Worm (Caenorhabditis elegans) whole organism, L3 larva: ENCODE results near the gene Y6E2A.5.

Source experiments
- R02D3.7 ChIP-seq: fragments of 150-350 bp; optimal IDR thresholded peaks from 2 replicates; lab custom pipeline; 2014; ENCODE audit warnings: missing biosample characterization, missing genetic modification characterization
- ZK546.5 ChIP-seq: sonication (generic microtip); optimal IDR thresholded peaks from 2 replicates; lab custom pipeline; 2017; ENCODE audit warnings: missing biosample characterization, missing genetic modification characterization
- aly-2 ChIP-seq: fragments of 150-350 bp; optimal IDR thresholded peaks from 2 replicates; lab custom pipeline; 2014; ENCODE audit warnings: missing biosample characterization, missing genetic modification characterization
- ama-1 ChIP-seq: fragments of 150-350 bp; optimal IDR thresholded peaks from 2 replicates; lab custom pipeline; 2018
- ceh-82 ChIP-seq: fragments of 150-350 bp; optimal IDR thresholded peaks from 2 replicates; lab custom pipeline; 2014; ENCODE audit warnings: missing biosample characterization, missing genetic modification characterization
- ceh-9 ChIP-seq: sonication (generic microtip); optimal IDR thresholded peaks from 2 replicates; lab custom pipeline; 2018; ENCODE audit warnings: missing biosample characterization, missing genetic modification characterization
- egl-27 ChIP-seq: sonication (generic microtip); optimal IDR thresholded peaks from 4 replicates; lab custom pipeline; 2017; ENCODE audit warnings: missing biosample characterization, missing genetic modification reagents, missing genetic modification characterization
- egl-5 ChIP-seq: fragments of 150-350 bp; optimal IDR thresholded peaks from 2 replicates; lab custom pipeline; 2017; ENCODE audit warnings: missing biosample characterization, missing genetic modification reagents, missing genetic modification characterization, inconsistent platforms
- elt-1 ChIP-seq: fragments of 150-350 bp; optimal IDR thresholded peaks from 2 replicates; lab custom pipeline; 2014; ENCODE audit warnings: missing biosample characterization, missing genetic modification characterization
- elt-2 ChIP-seq: sonication (generic microtip); optimal IDR thresholded peaks from 2 replicates; lab custom pipeline; 2016; ENCODE audit warnings: missing genetic modification reagents, mild to moderate bottlenecking, missing genetic modification characterization, missing compliant biosample characterization
- elt-3 ChIP-seq, 3 experiments: fragments of 150-350 bp in 1 of 3; sonication (generic microtip) in 2 of 3; optimal IDR thresholded peaks; 2 replicates in 2 of 3; 4 replicates in 1 of 3; lab custom pipeline; 2014 to 2017; ENCODE audit warnings: missing biosample characterization in 3 of 3, missing genetic modification characterization in 3 of 3
- eor-1 ChIP-seq, 2 experiments: fragments of 150-350 bp; optimal IDR thresholded peaks; 2 replicates each; lab custom pipeline; 2014 to 2018; ENCODE audit warnings: missing biosample characterization in 2 of 2, missing genetic modification characterization in 2 of 2
- fkh-10 ChIP-seq: sonication (generic microtip); optimal IDR thresholded peaks from 2 replicates; lab custom pipeline; 2017; ENCODE audit warnings: missing biosample characterization, missing genetic modification reagents, missing genetic modification characterization
- fkh-2 ChIP-seq: fragments of 150-350 bp; optimal IDR thresholded peaks from 2 replicates; lab custom pipeline; 2014; ENCODE audit warnings: missing biosample characterization, missing genetic modification reagents, missing genetic modification characterization
- fos-1 ChIP-seq: fragments of 150-350 bp; optimal IDR thresholded peaks from 2 replicates; lab custom pipeline; 2014; ENCODE audit warnings: missing biosample characterization, missing genetic modification characterization
- hmg-11 ChIP-seq: sonication (generic microtip); optimal IDR thresholded peaks from 2 replicates; lab custom pipeline; 2016; ENCODE audit warnings: missing genetic modification characterization, missing compliant biosample characterization
- jun-1 ChIP-seq: fragments of 150-350 bp; optimal IDR thresholded peaks from 2 replicates; lab custom pipeline; 2014; ENCODE audit warnings: missing biosample characterization, missing genetic modification reagents, missing genetic modification characterization
- lin-15B ChIP-seq: fragments of 150-350 bp; optimal IDR thresholded peaks from 2 replicates; lab custom pipeline; 2014; ENCODE audit warnings: missing biosample characterization, missing genetic modification characterization
- lin-39 ChIP-seq: fragments of 150-350 bp; optimal IDR thresholded peaks from 2 replicates; lab custom pipeline; 2018; ENCODE audit warnings: missing biosample characterization, missing genetic modification reagents, missing genetic modification characterization
- mdl-1 ChIP-seq: fragments of 150-350 bp; optimal IDR thresholded peaks from 2 replicates; lab custom pipeline; 2014; ENCODE audit warnings: missing biosample characterization, missing genetic modification characterization
- mml-1 ChIP-seq: fragments of 150-350 bp; sonication (generic microtip); optimal IDR thresholded peaks from 3 replicates; lab custom pipeline; 2014; ENCODE audit warnings: missing biosample characterization, missing genetic modification characterization
- nfya-1 ChIP-seq: sonication (generic microtip); optimal IDR thresholded peaks from 2 replicates; lab custom pipeline; 2017; ENCODE audit warnings: missing genetic modification characterization, mild to moderate bottlenecking, missing compliant biosample characterization, antibody characterized with exemption, moderate library complexity; ENCODE audit not compliant: insufficient read depth
- nhr-11 ChIP-seq: fragments of 150-350 bp; optimal IDR thresholded peaks from 2 replicates; lab custom pipeline; 2014; ENCODE audit warnings: missing biosample characterization, missing genetic modification characterization
- nhr-12 ChIP-seq: fragments of 150-350 bp; optimal IDR thresholded peaks from 2 replicates; lab custom pipeline; 2014; ENCODE audit warnings: missing biosample characterization, missing genetic modification characterization
- nhr-23 ChIP-seq: fragments of 150-350 bp; optimal IDR thresholded peaks from 2 replicates; lab custom pipeline; 2014; ENCODE audit warnings: missing biosample characterization, missing genetic modification reagents, missing genetic modification characterization
- nhr-237 ChIP-seq: fragments of 150-350 bp; optimal IDR thresholded peaks from 2 replicates; lab custom pipeline; 2014; ENCODE audit warnings: missing biosample characterization, missing genetic modification characterization
- nhr-25 ChIP-seq: sonication (generic microtip); optimal IDR thresholded peaks from 2 replicates; lab custom pipeline; 2017; ENCODE audit warnings: missing biosample characterization, missing genetic modification characterization
- nhr-43 ChIP-seq: sonication (generic microtip); optimal IDR thresholded peaks from 2 replicates; lab custom pipeline; 2016; ENCODE audit warnings: mild to moderate bottlenecking, missing genetic modification characterization, missing compliant biosample characterization; ENCODE audit not compliant: poor library complexity, severe bottlenecking
- nhr-67 ChIP-seq: fragments of 150-350 bp; optimal IDR thresholded peaks from 2 replicates; lab custom pipeline; 2014; ENCODE audit warnings: missing biosample characterization, missing genetic modification characterization
- nhr-76 ChIP-seq: fragments of 150-350 bp; sonication (generic microtip); optimal IDR thresholded peaks from 5 replicates; lab custom pipeline; 2014; ENCODE audit warnings: missing biosample characterization, missing genetic modification characterization
- nhr-77 ChIP-seq: fragments of 150-350 bp; optimal IDR thresholded peaks from 2 replicates; lab custom pipeline; 2014; ENCODE audit warnings: missing biosample characterization, missing genetic modification characterization
- pha-4 ChIP-seq: fragments of 150-350 bp; optimal IDR thresholded peaks from 2 replicates; lab custom pipeline; 2014; ENCODE audit warnings: missing biosample characterization, missing genetic modification reagents, missing genetic modification characterization
- sea-2 ChIP-seq: fragments of 150-350 bp; sonication (generic microtip); optimal IDR thresholded peaks from 4 replicates; lab custom pipeline; 2014; ENCODE audit warnings: missing biosample characterization, missing genetic modification reagents, missing genetic modification characterization
- skn-1 ChIP-seq: fragments of 150-350 bp; optimal IDR thresholded peaks from 2 replicates; lab custom pipeline; 2014; ENCODE audit warnings: missing biosample characterization, missing genetic modification characterization
- snpc-4 ChIP-seq: fragments of 150-350 bp; optimal IDR thresholded peaks from 2 replicates; lab custom pipeline; 2014; ENCODE audit warnings: missing biosample characterization, missing genetic modification characterization
- tbx-2 ChIP-seq: sonication (generic microtip); optimal IDR thresholded peaks from 2 replicates; lab custom pipeline; 2016; ENCODE audit warnings: mild to moderate bottlenecking, missing genetic modification characterization, missing compliant biosample characterization
- unc-39 ChIP-seq: sonication (generic microtip); optimal IDR thresholded peaks from 4 replicates; lab custom pipeline; 2017; ENCODE audit warnings: missing biosample characterization, missing genetic modification characterization
- ztf-11 ChIP-seq: fragments of 150-350 bp; optimal IDR thresholded peaks from 2 replicates; lab custom pipeline; 2014; ENCODE audit warnings: missing biosample characterization, missing genetic modification characterization
- ztf-4 ChIP-seq: fragments of 150-350 bp; optimal IDR thresholded peaks from 2 replicates; lab custom pipeline; 2014; ENCODE audit warnings: missing biosample characterization, missing genetic modification characterization

Y6E2A.5 gene

ce11 chrV:15699799-15700198, 18.7 kb downstream of the Y6E2A.5 start, which contains the start of gene nhr-199:
Gene nhr-199 (minus strand): TSS chrV:15699899.
- TF ChIP-seq ztf-11 (tag; lab: Kevin White, UChicago): no peak
- no peak for TF ChIP-seq nhr-12 (tag; lab: Kevin White, UChicago)
- no peak for TF ChIP-seq ceh-9 (tag; lab: Kevin White, UChicago)
- TF ChIP-seq nhr-77 (tag; lab: Kevin White, UChicago): no peak
- no peak for TF ChIP-seq egl-5 (tag; lab: Kevin White, UChicago)
- no peak for TF ChIP-seq egl-27 (tag; lab: Kevin White, UChicago)
- no peak for TF ChIP-seq ama-1
- TF ChIP-seq nhr-237 (tag; lab: Kevin White, UChicago): no peak
- no peak for TF ChIP-seq fkh-10 (GFP tag; lab: Kevin White, UChicago)
- TF ChIP-seq sea-2 (GFP tag; lab: Kevin White, UChicago): no peak
- no peak for TF ChIP-seq elt-3 (tag; optimal IDR thresholded peaks at IDR 0.05; lab: Kevin White, UChicago)
- TF ChIP-seq, all 47 proteins: peak for 0

- no peak for TF ChIP-seq skn-1
- no peak for TF ChIP-seq lin-39 (tag; lab: Kevin White, UChicago)
- TF ChIP-seq pha-4 (tag; lab: Kevin White, UChicago): no peak
- TF ChIP-seq elt-2 (tag; lab: Kevin White, UChicago): no peak
- no peak for TF ChIP-seq ZK546.5 (tag; lab: Kevin White, UChicago)
- TF ChIP-seq R02D3.7 (tag; lab: Kevin White, UChicago): no peak
- TF ChIP-seq fkh-2 (tag; lab: Kevin White, UChicago): no peak
- TF ChIP-seq nfya-1 (tag; lab: Kevin White, UChicago): no peak
- no peak for TF ChIP-seq ztf-4
- TF ChIP-seq mdl-1 (tag; lab: Kevin White, UChicago): no peak
- no peak for TF ChIP-seq ama-1
- no peak for TF ChIP-seq ceh-82
- TF ChIP-seq, all 47 proteins: peak for 0
Observed at ce11 chrV:15698099-15698498, 20.4 kb downstream of the Y6E2A.5 start, which contains the start of gene srx-29. Gene srx-29 (minus strand): TSS chrV:15698199.

- TF ChIP-seq nhr-67 (tag; lab: Kevin White, UChicago) (no peak), nhr-25 (tag; lab: Kevin White, UChicago) (no peak), egl-5 (tag; lab: Kevin White, UChicago) (no peak), R02D3.7 (tag; lab: Kevin White, UChicago) (no peak), aly-2 (no peak), unc-39 (tag; lab: Kevin White, UChicago) (no peak), sea-2 (GFP tag; lab: Kevin White, UChicago) (no peak), elt-1 (tag; lab: Kevin White, UChicago) (no peak), nhr-12 (tag; lab: Kevin White, UChicago) (no peak), hmg-11 (tag; lab: Kevin White, UChicago) (no peak), nhr-11 (tag; lab: Kevin White, UChicago) (no peak), nhr-76 (tag; lab: Kevin White, UChicago) (no peak), ZK546.5 (tag; lab: Kevin White, UChicago) (no peak), fkh-10 (GFP tag; lab: Kevin White, UChicago) (no peak), egl-27 (tag; lab: Kevin White, UChicago) (no peak), nhr-23 (tag; lab: Kevin White, UChicago) (no peak), mml-1 (tag; lab: Kevin White, UChicago) (no peak), elt-3 (tag; optimal IDR thresholded peaks at IDR 0.05; lab: Kevin White, UChicago) (no peak), ama-1 (no peak), pha-4 (tag; lab: Kevin White, UChicago) (no peak)
- TF ChIP-seq, all 47 proteins: peak for 0
Observed at ce11 chrV:15693682-15694081, 24.8 kb downstream of the Y6E2A.5 start, which contains the start of gene nhr-198. Gene nhr-198 (plus strand): TSS chrV:15693994.

- TF ChIP-seq egl-27 (tag; lab: Kevin White, UChicago) (no peak), nhr-12 (tag; lab: Kevin White, UChicago) (no peak), ZK546.5 (tag; lab: Kevin White, UChicago) (no peak), unc-39 (tag; lab: Kevin White, UChicago) (no peak), sea-2 (GFP tag; lab: Kevin White, UChicago) (no peak), fkh-2 (tag; lab: Kevin White, UChicago) (no peak), nhr-76 (tag; lab: Kevin White, UChicago) (no peak)
Observed at ce11 chrV:15689952-15690351, 28.5 kb downstream of the Y6E2A.5 start, which contains the start of gene nhr-268. Gene nhr-268 (plus strand): TSS chrV:15690252.

ce11 chrV:15687660-15688059, 30.8 kb downstream of the Y6E2A.5 start, which contains the start of gene nhr-197:
Gene nhr-197 (plus strand): TSS chrV:15687960.
- no peak for TF ChIP-seq nhr-77 (tag; lab: Kevin White, UChicago)
- TF ChIP-seq elt-2 (tag; lab: Kevin White, UChicago): no peak
- TF ChIP-seq pha-4 (tag; lab: Kevin White, UChicago): no peak
- TF ChIP-seq ztf-11 (tag; lab: Kevin White, UChicago): no peak
- no peak for TF ChIP-seq snpc-4 (tag; lab: Kevin White, UChicago)
- no peak for TF ChIP-seq nhr-23 (tag; lab: Kevin White, UChicago)
- TF ChIP-seq eor-1 (tag; optimal IDR thresholded peaks at IDR 0.05; lab: Kevin White, UChicago): no peak
- TF ChIP-seq elt-3 (tag; optimal IDR thresholded peaks at IDR 0.05; lab: Kevin White, UChicago): no peak
- TF ChIP-seq nhr-43 (tag; lab: Kevin White, UChicago): no peak
- no peak for TF ChIP-seq fos-1 (tag; lab: Kevin White, UChicago)
- TF ChIP-seq jun-1 (tag; lab: Kevin White, UChicago): no peak
- TF ChIP-seq tbx-2 (tag; lab: Kevin White, UChicago): no peak
- TF ChIP-seq mml-1 (tag; lab: Kevin White, UChicago): no peak
- TF ChIP-seq egl-5 (tag; lab: Kevin White, UChicago): no peak
- TF ChIP-seq elt-1 (tag; lab: Kevin White, UChicago): no peak
- no peak for TF ChIP-seq nhr-11 (tag; lab: Kevin White, UChicago)
- TF ChIP-seq ZK546.5 (tag; lab: Kevin White, UChicago): no peak
- no peak for TF ChIP-seq ztf-4
- TF ChIP-seq lin-15B (tag; lab: Kevin White, UChicago): no peak
